Worm (Caenorhabditis elegans): ENCODE results near the gene nmr-2.
A peak's percentile ranks its signal among the peaks of the same experiment; 100 is the strongest.

Gene nmr-2

DNA sequence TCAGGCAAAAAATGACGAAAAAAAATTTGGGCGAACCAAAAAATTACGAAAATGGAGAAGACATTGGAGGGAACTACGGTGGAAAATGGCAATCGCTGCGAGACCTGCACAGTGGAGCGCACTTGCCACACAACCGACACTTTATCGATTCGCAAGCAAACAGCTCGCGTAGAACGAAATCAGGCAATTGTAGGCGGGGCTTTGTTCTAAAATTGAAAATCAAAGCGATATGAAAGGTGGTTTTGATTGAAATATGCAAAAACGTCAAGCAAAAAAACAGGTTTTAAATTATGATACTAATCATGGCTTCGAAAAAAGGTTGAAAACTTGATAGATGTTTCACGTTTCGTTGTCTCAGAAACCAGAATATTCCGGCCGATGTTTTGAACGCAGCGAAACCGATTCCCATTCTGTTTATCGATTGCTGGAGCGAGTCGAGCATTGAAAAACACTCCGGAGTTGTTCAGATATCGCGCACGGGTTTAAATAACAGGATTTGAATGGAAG, 9.2 kb downstream of the nmr-2 start, which contains the start of the genes fib-1 and mut-15 (continued):
- TF ChIP-seq madf-9 (GFP tag; conservative IDR thresholded peaks at IDR 0.05) (no peak), F44E2.7 (GFP tag; IDR thresholded peaks at IDR 0.05) (no peak), dmd-9 (GFP tag; IDR thresholded peaks at IDR 0.05) (peak; percentile 78; the same call in 1 of the 2 replicates), php-3 (GFP tag; IDR thresholded peaks at IDR 0.05) (0 out of 2 replicates have a peak, but pooled peaks have one; percentile 19), lsy-2 (tag; optimal IDR thresholded peaks at IDR 0.05) (peak; percentile 89 to 97), set-16 (GFP tag; IDR thresholded peaks at IDR 0.05) (no peak), lin-1 (GFP tag; IDR thresholded peaks at IDR 0.05) (no peak), gei-8 (GFP tag; optimal IDR thresholded peaks at IDR 0.05) (no peak), jun-1 (tag; optimal IDR thresholded peaks at IDR 0.05) (peak; percentile 77), zag-1 (tag; optimal IDR thresholded peaks at IDR 0.05) (no peak), cey-2 (tag; optimal IDR thresholded peaks at IDR 0.05; ENCODE audit: borderline replicate concordance, insufficient read depth) (no peak), egl-43 (GFP tag; IDR thresholded peaks at IDR 0.05) (0 out of 2 replicates have a peak, but pooled peaks have one; percentile 45), daf-19 (GFP tag; conservative IDR thresholded peaks at IDR 0.05) (peak; percentile 58; the same call in 1 of the 2 replicates), mxl-3 (GFP tag; optimal IDR thresholded peaks at IDR 0.05) (peak; percentile 78), nhr-76 (tag; optimal IDR thresholded peaks at IDR 0.05) (no peak), daf-12 (tag; optimal IDR thresholded peaks at IDR 0.05) (no peak), tra-1 (GFP tag; IDR thresholded peaks at IDR 0.05) (peak; percentile 67), skn-1 (tag; optimal IDR thresholded peaks at IDR 0.05) (no peak), arid-1 (GFP tag; conservative IDR thresholded peaks at IDR 0.05) (0 out of 2 replicates have a peak, but pooled peaks have one; percentile 55), fkh-10 (GFP tag; optimal IDR thresholded peaks at IDR 0.05) (peak; percentile 86), nhr-11 (tag; optimal IDR thresholded peaks at IDR 0.05) (peak; percentile 91), mdt-29 (GFP tag; IDR thresholded peaks at IDR 0.05) (0 out of 2 replicates have a peak, but pooled peaks have one; percentile 33), mdl-1 (tag; optimal IDR thresholded peaks at IDR 0.05) (peak in 1 of 2 experiments; percentile 28), zip-2 (tag; optimal IDR thresholded peaks at IDR 0.05) (no peak), ceh-82 (tag; optimal IDR thresholded peaks at IDR 0.05) (no peak), nhr-237 (tag; optimal IDR thresholded peaks at IDR 0.05) (no peak), zip-11 (GFP tag; IDR thresholded peaks at IDR 0.05) (no peak)

DNA sequence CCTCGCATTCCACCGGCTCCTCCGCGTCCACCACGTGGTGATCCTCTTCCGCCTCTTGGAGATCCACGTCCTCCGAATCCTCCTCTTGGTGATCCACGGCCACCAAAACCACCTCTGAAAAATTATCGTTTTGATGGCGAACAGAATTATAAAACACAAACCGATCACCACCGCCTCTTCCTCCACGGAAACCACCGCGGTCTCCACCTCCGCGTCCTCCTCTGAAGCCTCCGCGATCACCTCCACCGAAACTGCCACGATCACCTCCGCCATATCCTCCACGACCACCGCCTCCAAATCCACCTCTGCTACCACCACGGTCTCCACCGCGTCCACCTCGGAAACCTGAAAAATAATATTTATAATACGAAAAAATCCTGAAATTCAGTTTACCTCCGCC, 9.9 kb downstream of the nmr-2 start:
- TF ChIP-seq aha-1 (tag), result peak; percentile 99
- TF ChIP-seq ZK337.2 (GFP tag; IDR thresholded peaks at IDR 0.05), result no peak
- peak; percentile 90 for TF ChIP-seq set-16 (GFP tag; IDR thresholded peaks at IDR 0.05)

DNA sequence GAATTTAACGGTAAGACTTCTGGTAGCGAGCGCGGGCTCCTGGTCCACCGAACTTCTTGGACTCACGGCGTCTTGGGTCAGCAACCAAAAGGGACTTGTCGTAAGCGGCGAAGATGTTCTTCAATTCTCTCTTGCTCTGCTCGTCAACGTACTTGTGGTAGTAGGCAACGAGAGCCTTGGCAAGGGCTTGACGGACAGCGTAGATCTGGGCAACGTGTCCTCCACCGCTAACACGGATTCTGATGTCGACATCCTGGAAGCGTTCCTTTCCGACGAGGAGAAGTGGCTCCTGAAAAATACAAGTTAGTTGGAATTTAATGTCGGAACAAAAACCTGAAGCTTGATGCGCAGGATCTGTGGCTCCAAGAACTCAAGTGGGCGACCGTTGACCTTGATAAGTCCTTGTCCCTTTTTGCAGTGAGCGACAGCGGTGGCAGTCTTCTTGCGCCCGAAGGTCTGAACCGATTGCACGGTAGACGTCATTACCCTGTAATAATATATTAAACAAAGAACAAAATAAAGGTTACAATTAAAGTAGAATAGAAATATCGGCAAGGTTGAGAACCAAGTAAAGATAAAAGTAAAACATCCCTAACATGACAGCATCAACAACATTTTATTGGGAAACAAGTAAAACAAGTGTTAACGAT, 11.3 kb downstream of the nmr-2 start, which contains the start of gene rps-16:
TSS of gene rps-16 (minus strand) at position 487 of the 650 bp plus-strand sequence.
- TF ChIP-seq dpl-1 (GFP tag; optimal IDR thresholded peaks at IDR 0.05) (no peak), daf-19 (GFP tag; conservative IDR thresholded peaks at IDR 0.05) (peak; percentile 54; the same call in 1 of the 2 replicates), Y75B8A.6 (GFP tag; IDR thresholded peaks at IDR 0.05) (no peak), nhr-25 (tag; optimal IDR thresholded peaks at IDR 0.05; ENCODE audit: borderline replicate concordance, insufficient read depth) (peak; percentile 32), rbr-2 (tag; optimal IDR thresholded peaks at IDR 0.05) (no peak), nhr-111 (GFP tag; optimal IDR thresholded peaks at IDR 0.05) (peak; percentile 89), jun-1 (tag; optimal IDR thresholded peaks at IDR 0.05) (no peak), unc-62 (GFP tag; optimal IDR thresholded peaks at IDR 0.05 in 1 of 2) (peak in 1 of 2 experiments; percentile 81), unc-62 (tag; optimal IDR thresholded peaks at IDR 0.05) (no peak), lin-39 (tag; optimal IDR thresholded peaks at IDR 0.05) (no peak), hlh-11 (tag; optimal IDR thresholded peaks at IDR 0.05) (no peak), T26A8.4 (GFP tag; IDR thresholded peaks at IDR 0.05) (0 out of 2 replicates have a peak, but pooled peaks have one; percentile 19), daf-16 (GFP tag; optimal IDR thresholded peaks at IDR 0.05) (peak in 1 of 2 experiments; percentile 21), daf-16 (tag; optimal IDR thresholded peaks at IDR 0.05) (no peak), nhr-237 (tag; optimal IDR thresholded peaks at IDR 0.05) (no peak), nhr-102 (tag; optimal IDR thresholded peaks at IDR 0.05) (peak; percentile 1), ceh-44 (GFP tag; IDR thresholded peaks at IDR 0.05) (no peak), zfp-3 (GFP tag; conservative IDR thresholded peaks at IDR 0.05) (no peak), Y48G9A.11 (GFP tag; IDR thresholded peaks at IDR 0.05) (peak; percentile 58), ceh-62 (tag; optimal IDR thresholded peaks at IDR 0.05) (no peak), F37D6.2 (tag; optimal IDR thresholded peaks at IDR 0.05) (no peak), gei-8 (GFP tag; optimal IDR thresholded peaks at IDR 0.05) (no peak), mdl-1 (tag; optimal IDR thresholded peaks at IDR 0.05) (no peak)
